Fruit fly (Drosophila melanogaster): ENCODE data around the gene Irc.

The Irc gene

dm6 chr3R:17016193-17016592 is 13.5 kb downstream of the Irc start:
- TF ChIP-seq CG17801 (GFP tag; optimal IDR thresholded peaks at IDR 0.05; ENCODE audit: partially characterized antibody) = no peak

dm6 chr3R:17018902-17019527 is 16.3 kb downstream of the Irc start:
- no peak for TF ChIP-seq CG17801 (GFP tag; optimal IDR thresholded peaks at IDR 0.05; ENCODE audit: partially characterized antibody)

- TF ChIP-seq CG17801 (GFP tag; optimal IDR thresholded peaks at IDR 0.05; ENCODE audit: partially characterized antibody) = peak; percentile 85
Observed at dm6 chr3R:17020956-17021355, 18.3 kb downstream of the Irc start, which contains the start of gene Adsl. Gene Adsl (minus strand): TSS chr3R:17021120.

- TF ChIP-seq CG17801 (GFP tag; optimal IDR thresholded peaks at IDR 0.05; ENCODE audit: partially characterized antibody) = no peak
Observed at dm6 chr3R:17028393-17028792, 25.7 kb downstream of the Irc start, which contains the start of gene CG5225. Gene CG5225 (plus strand): TSS chr3R:17028693.

dm6 chr3R:17029796-17030195 is 27.1 kb downstream of the Irc start:
- TF ChIP-seq CG17801 (GFP tag; optimal IDR thresholded peaks at IDR 0.05; ENCODE audit: partially characterized antibody) = no peak

- TF ChIP-seq CG17801 (GFP tag; optimal IDR thresholded peaks at IDR 0.05; ENCODE audit: partially characterized antibody) = no peak
Observed at dm6 chr3R:17031502-17031901, 28.8 kb downstream of the Irc start, which contains the start of gene CG31268. Gene CG31268 (plus strand): TSS chr3R:17031802.

dm6 chr3R:17035945-17036344 is 33.3 kb downstream of the Irc start, which contains the start of gene CG4009:
Gene CG4009 (minus strand): TSS chr3R:17036045.
- TF ChIP-seq CG17801 (GFP tag; optimal IDR thresholded peaks at IDR 0.05; ENCODE audit: partially characterized antibody) = no peak

dm6 chr3R:17039993-17040807 is 37.5 kb downstream of the Irc start, which contains the start of the genes CG18213 and Trm7-32:
Gene CG18213 (minus strand): TSS chr3R:17040203.
Gene Trm7-32 (plus strand): TSS chr3R:17040682.
- no peak for TF ChIP-seq CG17801 (GFP tag; optimal IDR thresholded peaks at IDR 0.05; ENCODE audit: partially characterized antibody)

dm6 chr3R:17042838-17043569 is 40.3 kb downstream of the Irc start, which contains the start of the genes bdwf and Patr-1:
Gene bdwf (minus strand): TSS chr3R:17043136.
Gene Patr-1 (plus strand): TSS chr3R:17043564.
- TF ChIP-seq CG17801 (GFP tag; optimal IDR thresholded peaks at IDR 0.05; ENCODE audit: partially characterized antibody) = no peak

dm6 chr3R:17043570-17043923 is 40.9 kb downstream of the Irc start:
- no peak for TF ChIP-seq CG17801 (GFP tag; optimal IDR thresholded peaks at IDR 0.05; ENCODE audit: partially characterized antibody)

- no peak for TF ChIP-seq CG17801 (GFP tag; optimal IDR thresholded peaks at IDR 0.05; ENCODE audit: partially characterized antibody)
Observed at dm6 chr3R:17048867-17049266, 46.2 kb downstream of the Irc start.

dm6 chr3R:17052465-17053149 is 49.9 kb downstream of the Irc start:
- TF ChIP-seq CG17801 (GFP tag; optimal IDR thresholded peaks at IDR 0.05; ENCODE audit: partially characterized antibody) = no peak

- peak; percentile 23 for TF ChIP-seq CG17801 (GFP tag; optimal IDR thresholded peaks at IDR 0.05; ENCODE audit: partially characterized antibody)
Observed at dm6 chr3R:17053415-17054177, 50.9 kb downstream of the Irc start, which contains the start of gene Dad. Gene Dad (plus strand): TSS chr3R:17054007.

- no peak for TF ChIP-seq CG17801 (GFP tag; optimal IDR thresholded peaks at IDR 0.05; ENCODE audit: partially characterized antibody)
Observed at dm6 chr3R:17054528-17054927, 51.9 kb downstream of the Irc start.

All from ovary, adult (tissue).